Worm (Caenorhabditis elegans) whole organism, L1 larva: ENCODE measurements around the gene erg-28.

ENCODE experiments used
- blmp-1 ChIP-seq: fragments of 150-350 bp; optimal IDR thresholded peaks from 2 replicates; lab custom pipeline; 2014; ENCODE audit warnings: missing biosample characterization, missing genetic modification characterization
- ets-5 ChIP-seq: fragments of 200-800 bp; sonication (Bioruptor generic); IDR thresholded peaks from 2 replicates; pipeline ENCODE4 v1.3.6; 2022; ENCODE audit warnings: missing genetic modification characterization, missing compliant biosample characterization
- unc-62 ChIP-seq: fragments of 150-350 bp; optimal IDR thresholded peaks from 2 replicates; lab custom pipeline; 2014; ENCODE audit warnings: missing biosample characterization, missing genetic modification reagents, missing genetic modification characterization

DNA sequence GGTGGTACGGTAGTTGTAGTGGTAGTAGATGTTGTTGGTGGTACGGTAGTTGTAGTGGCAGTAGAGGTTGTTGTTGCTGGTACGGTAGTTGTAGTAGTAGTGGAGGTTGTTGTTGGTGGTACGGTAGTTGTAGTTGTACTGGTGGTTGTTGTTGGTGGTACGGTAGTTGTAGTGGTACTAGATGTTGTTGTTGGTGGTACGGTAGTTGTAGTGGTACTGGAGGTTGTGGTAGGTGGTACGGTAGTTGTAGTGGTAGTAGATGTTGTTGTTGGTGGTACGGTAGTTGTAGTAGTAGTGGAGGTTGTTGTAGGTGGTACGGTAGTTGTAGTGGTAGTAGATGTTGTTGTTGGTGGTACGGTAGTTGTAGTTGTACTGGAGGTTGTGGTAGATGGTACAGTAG lies 25.8 kb downstream of the erg-28 start:
- TF ChIP-seq unc-62 (GFP tag; lab: Kevin White, UChicago) (no peak), blmp-1 (tag; lab: Kevin White, UChicago) (no peak), ets-5 (GFP tag; lab: Robert Waterston, UW) (no peak)
